Worm (Caenorhabditis elegans) whole organism, L4 larva: ENCODE data around the gene B0416.3.

Experiments used
- aly-2 ChIP-seq: sonication (generic microtip); optimal IDR thresholded peaks from 2 replicates; lab custom pipeline; 2018; ENCODE audit warnings: missing biosample characterization, missing genetic modification characterization
- fos-1 ChIP-seq: fragments of 150-350 bp; optimal IDR thresholded peaks from 2 replicates; lab custom pipeline; 2014; ENCODE audit warnings: missing biosample characterization, missing genetic modification characterization
- lim-7 ChIP-seq: fragments of 200-800 bp; sonication (Bioruptor generic); IDR thresholded peaks from 2 replicates; pipeline ENCODE4 v1.3.6; 2022; ENCODE audit warnings: missing genetic modification characterization, missing compliant biosample characterization
- nhr-237 ChIP-seq: sonication (generic microtip); optimal IDR thresholded peaks from 2 replicates; lab custom pipeline; 2017; ENCODE audit warnings: missing biosample characterization, missing genetic modification characterization
- nhr-41 ChIP-seq: fragments of 200-800 bp; sonication (Bioruptor generic); IDR thresholded peaks from 2 replicates; pipeline ENCODE4 v1.3.6; 2022; ENCODE audit warnings: missing genetic modification reagents, missing genetic modification characterization, missing compliant biosample characterization
- unc-39 ChIP-seq: sonication (generic microtip); optimal IDR thresholded peaks from 2 replicates; lab custom pipeline; 2017; ENCODE audit warnings: missing biosample characterization, missing genetic modification characterization
- zag-1 ChIP-seq: fragments of 150-350 bp; optimal IDR thresholded peaks from 2 replicates; lab custom pipeline; 2014; ENCODE audit warnings: missing biosample characterization, missing genetic modification characterization

ce11 chrX:9295471-9295870 lies 4.0 kb downstream of the B0416.3 start:
- TF ChIP-seq unc-39 (no peak), nhr-41 (GFP tag; lab: Robert Waterston, UW) (no peak), aly-2 (tag; lab: Kevin White, UChicago) (no peak), lim-7 (GFP tag; lab: Robert Waterston, UW) (no peak), zag-1 (no peak), nhr-237 (tag; lab: Kevin White, UChicago) (no peak), fos-1 (tag; lab: Kevin White, UChicago) (no peak)
